Worm (Caenorhabditis elegans) whole organism, L2 larva: ENCODE measurements around the gene hlh-14.

Experiments
- ama-1 ChIP-seq: fragments of 150-350 bp; optimal IDR thresholded peaks from 2 replicates; lab custom pipeline; 2018; ENCODE audit warnings: inconsistent platforms
- egl-27 ChIP-seq: sonication (generic microtip); optimal IDR thresholded peaks from 3 replicates; lab custom pipeline; 2017; ENCODE audit warnings: missing biosample characterization, missing genetic modification reagents, missing genetic modification characterization
- lsy-2 ChIP-seq, 2 experiments: fragments of 150-350 bp in 1 of 2; sonication (generic microtip) in 1 of 2; optimal IDR thresholded peaks; 2 replicates each; lab custom pipeline; 2014 to 2017; ENCODE audit warnings: missing biosample characterization in 2 of 2, missing genetic modification characterization in 2 of 2
- skn-1 ChIP-seq: sonication (generic microtip); optimal IDR thresholded peaks from 2 replicates; lab custom pipeline; 2017; ENCODE audit warnings: missing biosample characterization, missing genetic modification characterization
- unc-62 ChIP-seq: fragments of 150-350 bp; optimal IDR thresholded peaks from 2 replicates; lab custom pipeline; 2014; ENCODE audit warnings: missing biosample characterization, missing genetic modification reagents, missing genetic modification characterization

DNA sequence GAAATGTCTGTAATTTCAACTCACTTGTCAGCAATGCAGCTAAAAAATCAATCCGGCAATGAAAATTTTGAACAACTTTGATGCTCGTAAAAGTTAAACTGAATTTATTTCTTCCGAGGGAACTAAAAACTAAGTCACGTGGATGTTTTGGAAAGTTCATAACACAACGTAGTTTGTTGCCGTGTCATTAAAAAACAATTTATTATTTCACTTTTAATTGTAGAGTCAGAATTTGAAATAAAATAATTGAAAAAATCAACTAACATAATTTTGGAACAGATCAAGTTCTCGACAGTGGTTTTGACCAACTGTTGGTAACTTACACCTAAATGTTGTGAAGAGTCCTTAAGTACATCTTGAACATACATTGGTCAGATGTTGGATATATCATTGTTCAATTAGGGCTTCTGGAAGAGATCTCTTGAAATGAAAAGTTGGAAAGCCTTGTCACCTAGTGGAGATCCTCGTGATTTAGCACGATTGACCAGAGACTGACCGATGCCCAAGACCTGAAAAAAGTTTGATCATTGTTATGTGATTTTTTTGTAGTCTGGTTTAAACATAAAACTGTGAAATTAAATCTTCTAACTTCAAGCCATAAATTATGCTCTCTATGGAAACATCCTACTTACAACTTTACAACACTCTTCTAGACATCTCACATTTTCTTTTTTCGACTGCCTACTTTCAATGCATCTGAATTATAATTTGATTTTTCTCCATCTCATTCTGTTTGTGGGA is 8.2 kb downstream of the hlh-14 start, which contains the start of the genes C18A3.7 and C18A3.11:
- TF ChIP-seq ama-1 (lab: Kevin White, UChicago), result no peak
- TF ChIP-seq egl-27 (tag; lab: Kevin White, UChicago), result no peak
- no peak for TF ChIP-seq lsy-2 (tag; optimal IDR thresholded peaks at IDR 0.05; lab: Kevin White, UChicago)
- no peak for TF ChIP-seq skn-1 (tag; lab: Kevin White, UChicago)
- no peak for TF ChIP-seq unc-62 (GFP tag; lab: Kevin White, UChicago)
